Fruit fly (Drosophila melanogaster) whole organism, embryonic: ENCODE measurements around the gene CG10993.

Experiments used
- Bdp1 ChIP-seq: fragments of 200-800 bp; sonication (Bioruptor generic); optimal IDR thresholded peaks from 3 replicates; lab custom pipeline; 2016; ENCODE audit warnings: missing biosample characterization, missing genetic modification characterization
- Bteb2 ChIP-seq: fragments of 200-800 bp; sonication (Bioruptor generic); optimal IDR thresholded peaks from 2 replicates; lab custom pipeline; 2016; ENCODE audit warnings: missing biosample characterization, missing genetic modification characterization
- CG10209 ChIP-seq: fragments of 200-800 bp; sonication (Bioruptor generic); optimal IDR thresholded peaks from 3 replicates; lab custom pipeline; 2017; ENCODE audit warnings: missing biosample characterization, mild to moderate bottlenecking, missing genetic modification characterization, missing genetic modification reagents
- CG11085 ChIP-seq: fragments of 200-800 bp; sonication (Bioruptor generic); IDR thresholded peaks from 2 replicates; pipeline ENCODE4 v1.3.6; 2022; ENCODE audit warnings: missing biosample characterization, missing genetic modification characterization
- CG11696 ChIP-seq: fragments of 200-800 bp; sonication (Bioruptor generic); IDR thresholded peaks from 2 replicates; pipeline ENCODE4 v1.3.6; 2022; ENCODE audit warnings: missing biosample characterization, missing genetic modification characterization
- CG13894 ChIP-seq: fragments of 200-800 bp; sonication (Bioruptor generic); optimal IDR thresholded peaks from 3 replicates; lab custom pipeline; 2018; ENCODE audit warnings: missing biosample characterization, mild to moderate bottlenecking, missing genetic modification characterization, moderate library complexity
- CG1529 ChIP-seq: fragments of 200-800 bp; sonication (Bioruptor generic); optimal IDR thresholded peaks from 3 replicates; lab custom pipeline; 2018; ENCODE audit warnings: missing biosample characterization, missing genetic modification characterization
- CG16813 ChIP-seq: fragments of 200-800 bp; sonication (Bioruptor generic); IDR thresholded peaks from 3 replicates; pipeline ENCODE4 v1.3.6; 2022; ENCODE audit warnings: missing biosample characterization, missing genetic modification characterization; ENCODE audit not compliant: partially characterized antibody
- CG16815 ChIP-seq: fragments of 200-800 bp; sonication (Bioruptor generic); optimal IDR thresholded peaks from 3 replicates; lab custom pipeline; 2017; ENCODE audit warnings: missing biosample characterization, mild to moderate bottlenecking, missing genetic modification characterization
- CG17568 ChIP-seq: fragments of 200-800 bp; sonication (Bioruptor generic); optimal IDR thresholded peaks from 2 replicates; lab custom pipeline; 2018; ENCODE audit warnings: missing biosample characterization, mild to moderate bottlenecking, missing genetic modification characterization, moderate library complexity
- CG18011 ChIP-seq: fragments of 200-800 bp; sonication (Bioruptor generic); optimal IDR thresholded peaks from 2 replicates; lab custom pipeline; 2017; ENCODE audit warnings: missing biosample characterization, missing genetic modification characterization, mild to moderate bottlenecking, moderate library complexity, missing genotype
- CG18476 ChIP-seq: fragments of 200-800 bp; sonication (Bioruptor generic); optimal IDR thresholded peaks from 2 replicates; lab custom pipeline; 2016; ENCODE audit warnings: missing biosample characterization, mild to moderate bottlenecking, missing genetic modification characterization
- CG18599 ChIP-seq: fragments of 200-800 bp; sonication (Bioruptor generic); optimal IDR thresholded peaks from 3 replicates; lab custom pipeline; 2017; ENCODE audit warnings: missing biosample characterization, missing genetic modification characterization, mild to moderate bottlenecking, moderate library complexity, missing genetic modification reagents
- CG2889 ChIP-seq: fragments of 200-800 bp; sonication (Bioruptor generic); IDR thresholded peaks from 3 replicates; pipeline ENCODE4 v1.3.6; 2022; ENCODE audit warnings: missing biosample characterization, missing genetic modification characterization
- CG3407 ChIP-seq: fragments of 200-800 bp; sonication (Bioruptor generic); optimal IDR thresholded peaks from 2 replicates; lab custom pipeline; 2018; ENCODE audit warnings: missing biosample characterization, mild to moderate bottlenecking, missing genetic modification characterization
- CG3726 ChIP-seq: fragments of 200-800 bp; sonication (Bioruptor generic); IDR thresholded peaks from 3 replicates; pipeline ENCODE4, ENCODE4 v1.3.6; 2022; ENCODE audit warnings: missing biosample characterization, missing genetic modification characterization
- CG4617 ChIP-seq: fragments of 200-800 bp; sonication (Bioruptor generic); optimal IDR thresholded peaks from 3 replicates; lab custom pipeline; 2016; ENCODE audit warnings: missing biosample characterization, missing genetic modification characterization, borderline replicate concordance
- CG5245 ChIP-seq: fragments of 200-800 bp; sonication (Bioruptor generic); optimal IDR thresholded peaks from 3 replicates; lab custom pipeline; 2016; ENCODE audit warnings: missing biosample characterization, missing genetic modification characterization
- CG8089 ChIP-seq: fragments of 200-800 bp; sonication (Bioruptor generic); optimal IDR thresholded peaks from 3 replicates; lab custom pipeline; 2016; ENCODE audit warnings: missing biosample characterization, missing genetic modification characterization
- CG8290 ChIP-seq, 3 experiments: fragments of 200-800 bp; sonication (Bioruptor generic); optimal IDR thresholded peaks; 2 replicates each; lab custom pipeline; 2016 to 2019; ENCODE audit warnings: missing biosample characterization in 3 of 3, missing genetic modification characterization in 3 of 3, mild to moderate bottlenecking in 2 of 3, moderate library complexity in 1 of 3
- CG8388 ChIP-seq: fragments of 200-800 bp; sonication (Bioruptor generic); optimal IDR thresholded peaks from 2 replicates; lab custom pipeline; 2019; ENCODE audit warnings: missing biosample characterization, mild to moderate bottlenecking, missing genetic modification characterization, moderate library complexity
- CG8944 ChIP-seq: fragments of 200-800 bp; sonication (Bioruptor generic); optimal IDR thresholded peaks from 3 replicates; lab custom pipeline; 2016; ENCODE audit warnings: missing biosample characterization, missing genetic modification characterization
- CG9215 ChIP-seq: fragments of 200-800 bp; sonication (Bioruptor generic); IDR thresholded peaks from 2 replicates; pipeline ENCODE4 v1.3.6; 2022; ENCODE audit warnings: missing biosample characterization, missing genetic modification characterization
- CG9609 ChIP-seq: fragments of 200-800 bp; sonication (Bioruptor generic); optimal IDR thresholded peaks from 3 replicates; lab custom pipeline; 2016; ENCODE audit warnings: missing biosample characterization, missing genetic modification characterization
- CG9727 ChIP-seq: fragments of 200-800 bp; sonication (Bioruptor generic); optimal IDR thresholded peaks from 3 replicates; lab custom pipeline; 2017; ENCODE audit warnings: missing biosample characterization, mild to moderate bottlenecking, missing genetic modification characterization
- CG9817 ChIP-seq: fragments of 200-800 bp; sonication (Bioruptor generic); optimal IDR thresholded peaks from 2 replicates; lab custom pipeline; 2018; ENCODE audit warnings: missing biosample characterization, mild to moderate bottlenecking, missing genetic modification characterization, moderate library complexity
- CTCF ChIP-seq: fragments of 200-800 bp; sonication (Bioruptor generic); optimal IDR thresholded peaks from 2 replicates; lab custom pipeline; 2017; ENCODE audit warnings: missing biosample characterization, mild to moderate bottlenecking, missing genetic modification characterization, moderate library complexity
- CkIIα-i1 ChIP-seq: fragments of 200-800 bp; sonication (Bioruptor generic); IDR thresholded peaks from 2 replicates; pipeline ENCODE4 v1.3.6; 2022; ENCODE audit warnings: missing biosample characterization, missing genetic modification characterization
- Dad ChIP-seq: fragments of 200-800 bp; sonication (Bioruptor generic); optimal IDR thresholded peaks from 3 replicates; lab custom pipeline; 2016; ENCODE audit warnings: missing biosample characterization, missing genetic modification characterization
- Ets97D ChIP-seq: fragments of 200-800 bp; sonication (Bioruptor generic); optimal IDR thresholded peaks from 3 replicates; lab custom pipeline; 2016; ENCODE audit warnings: missing biosample characterization, missing genetic modification characterization
- HLHmδ ChIP-seq: fragments of 200-800 bp; sonication (Bioruptor generic); optimal IDR thresholded peaks from 2 replicates; lab custom pipeline; 2018; ENCODE audit warnings: missing biosample characterization, mild to moderate bottlenecking, missing genetic modification characterization, moderate library complexity
- Hey ChIP-seq: fragments of 200-800 bp; sonication (Bioruptor generic); optimal IDR thresholded peaks from 3 replicates; lab custom pipeline; 2018; ENCODE audit warnings: missing biosample characterization, mild to moderate bottlenecking, missing genetic modification characterization
- Jarid2 ChIP-seq: fragments of 200-800 bp; sonication (Bioruptor generic); optimal IDR thresholded peaks from 3 replicates; lab custom pipeline; 2017; ENCODE audit warnings: mild to moderate bottlenecking, missing biosample characterization, missing genetic modification reagents, missing genetic modification characterization
- Taf1 ChIP-seq: fragments of 200-800 bp; sonication (Bioruptor generic); IDR thresholded peaks from 2 replicates; pipeline ENCODE4 v1.3.6; 2022; ENCODE audit warnings: missing biosample characterization, missing genetic modification characterization
- crc ChIP-seq: fragments of 200-800 bp; sonication (Bioruptor generic); optimal IDR thresholded peaks from 2 replicates; lab custom pipeline; 2016; ENCODE audit warnings: missing biosample characterization, missing genetic modification characterization
- da ChIP-seq: fragments of 200-800 bp; sonication (Bioruptor generic); optimal IDR thresholded peaks from 2 replicates; lab custom pipeline; 2016; ENCODE audit warnings: missing biosample characterization, missing genetic modification characterization
- esg ChIP-seq: fragments of 200-800 bp; sonication (Bioruptor generic); conservative IDR thresholded peaks from 2 replicates; pipeline ENCODE4 v1.3.6; 2022; ENCODE audit warnings: missing biosample characterization, missing genetic modification characterization
- fd64A ChIP-seq: fragments of 200-800 bp; sonication (Bioruptor generic); optimal IDR thresholded peaks from 3 replicates; lab custom pipeline; 2018; ENCODE audit warnings: missing biosample characterization, mild to moderate bottlenecking, missing genetic modification characterization
- fd96Cb ChIP-seq: fragments of 200-800 bp; sonication (Bioruptor generic); optimal IDR thresholded peaks from 2 replicates; lab custom pipeline; 2018; ENCODE audit warnings: missing biosample characterization, mild to moderate bottlenecking, missing genetic modification characterization, moderate library complexity
- gsb ChIP-seq: fragments of 200-800 bp; sonication (Bioruptor generic); IDR thresholded peaks from 2 replicates; pipeline ENCODE4 v1.3.6; 2022; ENCODE audit warnings: missing biosample characterization, missing genetic modification characterization
- hbn ChIP-seq: fragments of 200-800 bp; sonication (Bioruptor generic); IDR thresholded peaks from 2 replicates; pipeline ENCODE4 v1.3.6; 2022; ENCODE audit warnings: missing biosample characterization, missing genetic modification characterization; ENCODE audit not compliant: partially characterized antibody
- jing ChIP-seq: fragments of 200-800 bp; sonication (Bioruptor generic); optimal IDR thresholded peaks from 2 replicates; lab custom pipeline; 2018; ENCODE audit warnings: missing biosample characterization, mild to moderate bottlenecking, missing genetic modification characterization
- ken ChIP-seq: fragments of 200-800 bp; sonication (Bioruptor generic); IDR thresholded peaks from 3 replicates; pipeline ENCODE4 v1.3.6; 2022; ENCODE audit warnings: missing biosample characterization, missing genetic modification characterization
- mam ChIP-seq: fragments of 200-800 bp; sonication (Bioruptor generic); optimal IDR thresholded peaks from 3 replicates; lab custom pipeline; 2016; ENCODE audit warnings: missing biosample characterization, missing genetic modification characterization
- nau ChIP-seq: fragments of 200-800 bp; sonication (Bioruptor generic); optimal IDR thresholded peaks from 3 replicates; lab custom pipeline; 2017; ENCODE audit warnings: missing biosample characterization, mild to moderate bottlenecking, missing genetic modification characterization, missing genetic modification reagents
- p53 ChIP-seq: fragments of 200-800 bp; sonication (Bioruptor generic); optimal IDR thresholded peaks from 2 replicates; lab custom pipeline; 2016; ENCODE audit warnings: missing biosample characterization, missing genetic modification characterization
- run ChIP-seq: fragments of 200-800 bp; sonication (Bioruptor generic); optimal IDR thresholded peaks from 3 replicates; lab custom pipeline; 2018; ENCODE audit warnings: missing biosample characterization, mild to moderate bottlenecking, missing genetic modification characterization
- sna ChIP-seq: fragments of 200-800 bp; sonication (Bioruptor generic); IDR thresholded peaks from 2 replicates; pipeline ENCODE4 v1.3.6; 2022; ENCODE audit warnings: missing biosample characterization, missing genetic modification characterization; ENCODE audit not compliant: partially characterized antibody
- so ChIP-seq: fragments of 200-800 bp; sonication (Bioruptor generic); IDR thresholded peaks from 3 replicates; pipeline ENCODE4 v1.3.6; 2022; ENCODE audit warnings: missing biosample characterization, missing genetic modification characterization
- tup ChIP-seq: fragments of 200-800 bp; sonication (Bioruptor generic); optimal IDR thresholded peaks from 2 replicates; lab custom pipeline; 2016; ENCODE audit warnings: missing biosample characterization, mild to moderate bottlenecking, missing genetic modification characterization, moderate library complexity
- vfl ChIP-seq: fragments of 200-800 bp; sonication (Bioruptor generic); optimal IDR thresholded peaks from 2 replicates; lab custom pipeline; 2016; ENCODE audit warnings: missing biosample characterization, missing genetic modification characterization
- zen ChIP-seq: fragments of 200-800 bp; sonication (Bioruptor generic); optimal IDR thresholded peaks from 3 replicates; lab custom pipeline; 2018; ENCODE audit warnings: missing biosample characterization, mild to moderate bottlenecking, missing genetic modification characterization, moderate library complexity

Gene CG10993

DNA sequence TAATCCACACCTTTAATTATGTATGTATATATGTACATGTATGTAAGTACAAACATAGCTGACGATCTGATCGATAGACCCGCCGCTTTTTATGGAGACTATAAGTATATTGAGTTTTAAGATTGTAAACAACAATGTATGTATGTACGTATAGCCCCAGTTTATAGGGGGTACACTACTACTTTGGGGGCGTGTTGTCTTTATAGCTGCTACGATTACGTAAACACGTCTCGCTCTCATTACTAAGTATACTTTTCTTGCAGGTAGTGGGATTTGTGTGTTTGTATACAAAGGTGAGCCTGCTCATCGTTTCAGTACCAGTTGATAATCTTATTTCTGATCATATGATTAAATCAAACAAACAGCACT, 41.1 kb downstream of the CG10993 start (continued):
- TF ChIP-seq vfl (GFP tag; lab: Kevin White, UChicago) (no peak), Ets97D (GFP tag; lab: Kevin White, UChicago) (no peak), CG18476 (GFP tag; lab: Kevin White, UChicago) (no peak), CG5245 (GFP tag; lab: Kevin White, UChicago) (no peak), CG11696 (GFP tag; lab: Robert Waterston, UW) (no peak), CG3726 (GFP tag; lab: Robert Waterston, UW) (no peak), CG18011 (no peak), ken (GFP tag; lab: Robert Waterston, UW) (no peak), CG2889 (GFP tag; lab: Robert Waterston, UW) (no peak), mam (GFP tag; lab: Kevin White, UChicago) (no peak), HLHmδ (GFP tag; lab: Kevin White, UChicago) (no peak), hbn (GFP tag; lab: Robert Waterston, UW) (no peak), CG1529 (no peak), CkIIα-i1 (GFP tag; lab: Robert Waterston, UW) (no peak), CG17568 (no peak), CG9817 (no peak), CG18599 (GFP tag; lab: Kevin White, UChicago) (no peak), Bteb2 (GFP tag; lab: Kevin White, UChicago) (no peak), jing (no peak), fd96Cb (tag; lab: Kevin White, UChicago) (no peak), Taf1 (GFP tag; lab: Robert Waterston, UW) (no peak), nau (no peak), sna (no peak), CG9609 (GFP tag; lab: Kevin White, UChicago) (no peak), CG16815 (no peak), fd64A (GFP tag; lab: Kevin White, UChicago) (peak; percentile 45), gsb (GFP tag; lab: Robert Waterston, UW) (no peak; the same call in 1 of the 2 replicates), CG4617 (GFP tag; lab: Kevin White, UChicago) (no peak), run (tag; lab: Kevin White, UChicago) (no peak), CTCF (no peak), crc (GFP tag; lab: Kevin White, UChicago) (no peak), zen (no peak), CG9215 (GFP tag; lab: Robert Waterston, UW) (no peak), Hey (no peak), CG9727 (no peak), esg (no peak), CG8944 (GFP tag; lab: Kevin White, UChicago) (no peak), da (GFP tag; lab: Kevin White, UChicago) (no peak), CG10209 (GFP tag; lab: Kevin White, UChicago) (no peak), CG8089 (no peak), CG8290 (GFP tag; optimal IDR thresholded peaks at IDR 0.05; lab: Kevin White, UChicago) (no peak), CG8290 (tag; optimal IDR thresholded peaks at IDR 0.05; lab: Kevin White, UChicago) (peak in 1 of 2 experiments; percentile 54), Bdp1 (no peak), CG16813 (GFP tag; lab: Robert Waterston, UW) (no peak), p53 (GFP tag; lab: Kevin White, UChicago) (no peak), CG3407 (GFP tag; lab: Kevin White, UChicago) (no peak), tup (GFP tag; lab: Kevin White, UChicago) (no peak), CG11085 (no peak), CG8388 (GFP tag; lab: Kevin White, UChicago) (no peak), Jarid2 (GFP tag; lab: Kevin White, UChicago) (no peak), so (GFP tag; lab: Robert Waterston, UW) (peak; percentile 9; the same call in 1 of the 3 replicates), CG13894 (tag; lab: Kevin White, UChicago) (no peak), Dad (no peak)
